Fruit fly (Drosophila melanogaster): Measurements from ENCODE around the gene CG43133.
A peak's percentile ranks its signal among the peaks of the same experiment; 100 is the strongest.

The CG43133 gene

DNA sequence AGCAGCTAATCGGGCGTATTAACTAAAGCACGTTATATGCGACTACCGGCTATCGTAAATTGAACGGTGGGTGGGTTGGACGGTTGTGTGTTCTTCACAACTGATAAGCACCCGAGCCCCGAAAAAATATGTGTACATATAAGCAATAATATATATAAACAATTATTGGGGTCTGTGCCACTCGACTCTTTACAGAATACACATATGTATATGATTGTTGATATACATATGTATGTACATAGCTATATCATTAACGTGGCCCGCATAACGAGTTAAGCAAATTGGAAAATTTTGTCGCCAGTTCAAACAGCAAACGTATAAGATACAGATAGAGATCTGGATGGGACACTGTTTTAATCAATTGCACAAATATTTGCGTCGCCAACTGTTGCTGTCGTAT lies 47.3 kb downstream of the CG43133 start (continued):
- no peak for TF ChIP-seq CG15696 (tag; optimal IDR thresholded peaks at IDR 0.05)
- TF ChIP-seq h (optimal IDR thresholded peaks at IDR 0.05): no peak
- no peak for TF ChIP-seq usp (GFP tag; optimal IDR thresholded peaks at IDR 0.05)
- TF ChIP-seq run (tag; optimal IDR thresholded peaks at IDR 0.05): no peak
- TF ChIP-seq MTF-1 (GFP tag; optimal IDR thresholded peaks at IDR 0.05; ENCODE audit: borderline replicate concordance): peak; percentile 48
- no peak for TF ChIP-seq grn (GFP tag; optimal IDR thresholded peaks at IDR 0.05)
- TF ChIP-seq CG6813 (GFP tag; optimal IDR thresholded peaks at IDR 0.05): peak; percentile 28
- no peak for TF ChIP-seq CG16813 (GFP tag; IDR thresholded peaks at IDR 0.05; ENCODE audit: partially characterized antibody)
- no peak for TF ChIP-seq Ets97D (GFP tag; optimal IDR thresholded peaks at IDR 0.05)
- TF ChIP-seq CG12659 (GFP tag; optimal IDR thresholded peaks at IDR 0.05): peak; percentile 30
- TF ChIP-seq CG18764 (GFP tag; optimal IDR thresholded peaks at IDR 0.05): no peak
- peak; percentile 72 for TF ChIP-seq CG10543 (GFP tag; optimal IDR thresholded peaks at IDR 0.05)
- no peak for TF ChIP-seq CG11093 (GFP tag; IDR thresholded peaks at IDR 0.05)
- no peak for TF ChIP-seq sisA (GFP tag; IDR thresholded peaks at IDR 0.05)
- no peak for TF ChIP-seq CG1024 (GFP tag; IDR thresholded peaks at IDR 0.05)
- no peak for TF ChIP-seq amos (GFP tag; IDR thresholded peaks at IDR 0.05; ENCODE audit: partially characterized antibody)
- no peak for TF ChIP-seq insv (GFP tag; optimal IDR thresholded peaks at IDR 0.05)
- no peak for TF ChIP-seq Lim3 (GFP tag; IDR thresholded peaks at IDR 0.05)
- TF ChIP-seq CG13424 (tag; optimal IDR thresholded peaks at IDR 0.05): peak; percentile 37
- no peak for TF ChIP-seq hbn (GFP tag; IDR thresholded peaks at IDR 0.05; ENCODE audit: partially characterized antibody)
- TF ChIP-seq dmrt11E (tag; optimal IDR thresholded peaks at IDR 0.05): no peak
- no peak for TF ChIP-seq slou (GFP tag; optimal IDR thresholded peaks at IDR 0.05)
- TF ChIP-seq CG15479 (GFP tag; optimal IDR thresholded peaks at IDR 0.05): no peak
- TF ChIP-seq BtbVII (GFP tag; optimal IDR thresholded peaks at IDR 0.05): peak; percentile 10
- no peak for TF ChIP-seq CG15073 (GFP tag; optimal IDR thresholded peaks at IDR 0.05)
- TF ChIP-seq salm (tag; optimal IDR thresholded peaks at IDR 0.05): peak; percentile 15
- TF ChIP-seq CG1233 (GFP tag; optimal IDR thresholded peaks at IDR 0.05): peak; percentile 25
- peak; percentile 58 for TF ChIP-seq CG18599 (GFP tag; optimal IDR thresholded peaks at IDR 0.05)
- TF ChIP-seq CG8359 (GFP tag; optimal IDR thresholded peaks at IDR 0.05; ENCODE audit: borderline replicate concordance): no peak
- no peak for TF ChIP-seq Sry-β (GFP tag; optimal IDR thresholded peaks at IDR 0.05)
- peak; percentile 11 for TF ChIP-seq ash1 (GFP tag; optimal IDR thresholded peaks at IDR 0.05)
- no peak for TF ChIP-seq sd (tag; optimal IDR thresholded peaks at IDR 0.05)
- no peak for TF ChIP-seq da (GFP tag; optimal IDR thresholded peaks at IDR 0.05)
- no peak for TF ChIP-seq CG34224 (GFP tag; IDR thresholded peaks at IDR 0.05; ENCODE audit: partially characterized antibody)
- no peak for TF ChIP-seq CG9932 (GFP tag; IDR thresholded peaks at IDR 0.05)
- no peak for TF ChIP-seq NC2β (GFP tag; optimal IDR thresholded peaks at IDR 0.05)
- TF ChIP-seq ato (GFP tag; IDR thresholded peaks at IDR 0.05; ENCODE audit: partially characterized antibody): no peak
- no peak for TF ChIP-seq CG3065 (GFP tag; optimal IDR thresholded peaks at IDR 0.05)
- no peak for TF ChIP-seq CG12104 (GFP tag; optimal IDR thresholded peaks at IDR 0.05)
- no peak for TF ChIP-seq CG9797 (GFP tag; optimal IDR thresholded peaks at IDR 0.05)
- peak; percentile 50; the same call in 1 of the 2 replicates for TF ChIP-seq CG14014 (GFP tag; IDR thresholded peaks at IDR 0.05)
- TF ChIP-seq Dip2 (GFP tag; IDR thresholded peaks at IDR 0.05): no peak
- no peak for TF ChIP-seq CG7786 (GFP tag; optimal IDR thresholded peaks at IDR 0.05)
- no peak for TF ChIP-seq nom (GFP tag; optimal IDR thresholded peaks at IDR 0.05)
- TF ChIP-seq CG12219 (GFP tag; optimal IDR thresholded peaks at IDR 0.05): peak; percentile 24
- TF ChIP-seq sim (GFP tag; IDR thresholded peaks at IDR 0.05): no peak
- no peak for TF ChIP-seq CG13894 (tag; optimal IDR thresholded peaks at IDR 0.05)
- TF ChIP-seq prd (optimal IDR thresholded peaks at IDR 0.05): no peak
- no peak for TF ChIP-seq prd (GFP tag; IDR thresholded peaks at IDR 0.05)
- no peak for TF ChIP-seq jumu (GFP tag; optimal IDR thresholded peaks at IDR 0.05)
- no peak for TF ChIP-seq sr (GFP tag; IDR thresholded peaks at IDR 0.05)
